Fruit fly (Drosophila melanogaster): Measurements from ENCODE around the gene CG34250.

Gene CG34250

DNA sequence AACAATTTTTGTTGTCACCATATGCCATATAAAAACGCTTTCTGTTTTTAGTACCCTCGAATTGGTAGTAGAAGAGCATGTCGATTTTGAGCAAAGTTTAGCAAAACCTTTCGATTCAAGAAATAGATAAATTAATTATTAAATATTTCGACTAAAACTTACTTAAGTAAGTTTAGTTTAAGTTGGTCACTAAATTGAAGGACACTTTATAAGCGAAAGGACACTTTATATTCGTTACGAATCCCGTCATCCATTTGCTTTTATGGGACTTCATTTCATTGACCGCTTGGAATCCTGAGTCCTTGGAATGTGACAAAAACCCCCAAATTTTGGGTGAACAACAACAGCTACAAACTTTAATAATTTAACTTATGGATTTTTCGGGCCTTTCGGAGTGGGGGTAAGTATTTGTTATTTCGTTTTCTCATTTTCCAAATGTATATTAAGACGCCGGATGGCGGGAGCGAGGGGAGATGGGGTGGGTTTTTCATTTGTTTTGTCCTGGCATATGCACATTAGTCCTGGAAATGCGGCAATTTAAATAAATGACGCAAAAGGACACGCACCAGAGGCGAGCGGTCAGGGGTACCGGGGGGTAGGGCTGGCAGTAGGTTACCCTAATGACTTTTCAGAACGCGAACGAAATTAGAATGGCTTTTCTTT is 17.0 kb upstream of the CG34250 start (continued):
- TF ChIP-seq CG1603 (tag; optimal IDR thresholded peaks at IDR 0.05) (peak; percentile 16), CG4360 (GFP tag; IDR thresholded peaks at IDR 0.05) (peak; percentile 43), CG34224 (GFP tag; IDR thresholded peaks at IDR 0.05; ENCODE audit: partially characterized antibody) (no peak), CG6254 (GFP tag; optimal IDR thresholded peaks at IDR 0.05) (peak; percentile 19), B-H1 (GFP tag; IDR thresholded peaks at IDR 0.05) (peak; percentile 22; the same call in 1 of the 3 replicates), CG6813 (GFP tag; optimal IDR thresholded peaks at IDR 0.05) (peak; percentile 12), CG9727 (GFP tag; optimal IDR thresholded peaks at IDR 0.05) (peak; percentile 26), ci (GFP tag; IDR thresholded peaks at IDR 0.05) (0 out of 3 replicates have a peak, but pooled peaks have one; percentile 50), fd96Cb (tag; optimal IDR thresholded peaks at IDR 0.05) (peak; percentile 18), Med (GFP tag) (peak; percentile 58), CG7839 (tag; optimal IDR thresholded peaks at IDR 0.05) (peak; percentile 52), CG12942 (GFP tag; optimal IDR thresholded peaks at IDR 0.05) (peak; percentile 3), Bgb (GFP tag; IDR thresholded peaks at IDR 0.05; ENCODE audit: partially characterized antibody) (no peak), ab (GFP tag; optimal IDR thresholded peaks at IDR 0.05) (no peak), Blimp-1 (GFP tag; optimal IDR thresholded peaks at IDR 0.05) (peak; percentile 44), Meics (GFP tag; optimal IDR thresholded peaks at IDR 0.05) (peak; percentile 39), BtbVII (GFP tag; optimal IDR thresholded peaks at IDR 0.05) (peak; percentile 20), Ets65A (GFP tag) (peak; percentile 81), oc (tag; optimal IDR thresholded peaks at IDR 0.05) (peak; percentile 15), CG7556 (GFP tag; optimal IDR thresholded peaks at IDR 0.05) (peak; percentile 19), CG2678 (tag; optimal IDR thresholded peaks at IDR 0.05) (peak; percentile 47), CG18599 (GFP tag; optimal IDR thresholded peaks at IDR 0.05) (peak; percentile 69), CG17829 (tag; optimal IDR thresholded peaks at IDR 0.05) (peak; percentile 38), Dbx (GFP tag; IDR thresholded peaks at IDR 0.05) (peak; percentile 48; the same call in 1 of the 3 replicates), CG1647 (GFP tag; optimal IDR thresholded peaks at IDR 0.05) (no peak), CG6689 (GFP tag; IDR thresholded peaks at IDR 0.05) (peak; percentile 60; the same call in 1 of the 2 replicates), PHDP (tag; optimal IDR thresholded peaks at IDR 0.05) (peak; percentile 29), Hmr (GFP tag; optimal IDR thresholded peaks at IDR 0.05) (peak; percentile 22), her (GFP tag; optimal IDR thresholded peaks at IDR 0.05) (no peak), prd (optimal IDR thresholded peaks at IDR 0.05) (no peak), prd (GFP tag; IDR thresholded peaks at IDR 0.05) (peak; percentile 57; the same call in 2 of the 3 replicates), CG6272 (GFP tag; IDR thresholded peaks at IDR 0.05) (no peak), Hr51 (GFP tag; optimal IDR thresholded peaks at IDR 0.05) (peak in 1 of 2 experiments; percentile 47), scrt (GFP tag; optimal IDR thresholded peaks at IDR 0.05) (no peak), eve (GFP tag; optimal IDR thresholded peaks at IDR 0.05) (peak in 1 of 2 experiments; percentile 48), CG4820 (GFP tag; optimal IDR thresholded peaks at IDR 0.05) (no peak), ranshi (GFP tag; IDR thresholded peaks at IDR 0.05) (no peak; the same call in 1 of the 2 replicates), sens (GFP tag) (peak; percentile 81), CG10267 (tag; optimal IDR thresholded peaks at IDR 0.05) (peak; percentile 27), CG11504 (tag; optimal IDR thresholded peaks at IDR 0.05) (peak; percentile 59), CG12155 (GFP tag; optimal IDR thresholded peaks at IDR 0.05) (no peak), CG32532 (GFP tag; IDR thresholded peaks at IDR 0.05) (peak; percentile 12; the same call in 1 of the 2 replicates), CG4404 (GFP tag; IDR thresholded peaks at IDR 0.05) (0 out of 2 replicates have a peak, but pooled peaks have one; percentile 26), Vsx1 (GFP tag; optimal IDR thresholded peaks at IDR 0.05) (no peak), CG10366 (GFP tag; IDR thresholded peaks at IDR 0.05) (no peak; the same call in 1 of the 2 replicates), tap (tag; optimal IDR thresholded peaks at IDR 0.05) (peak; percentile 10), lola (GFP tag; optimal IDR thresholded peaks at IDR 0.05) (peak in 1 of 3 experiments; percentile 40), bcd (GFP tag; optimal IDR thresholded peaks at IDR 0.05) (no peak)
